Fruit fly (Drosophila melanogaster) whole organism, embryonic: ENCODE measurements around the gene CG15408.

Experiments used
- Bdp1 ChIP-seq: fragments of 200-800 bp; sonication (Bioruptor generic); optimal IDR thresholded peaks from 3 replicates; lab custom pipeline; 2016; ENCODE audit warnings: missing biosample characterization, missing genetic modification characterization
- CG10147 ChIP-seq: fragments of 200-800 bp; sonication (Bioruptor generic); optimal IDR thresholded peaks from 2 replicates; lab custom pipeline; 2019; ENCODE audit warnings: missing biosample characterization, mild to moderate bottlenecking, missing genetic modification characterization, moderate library complexity
- CG11093 ChIP-seq: fragments of 200-800 bp; sonication (Bioruptor generic); IDR thresholded peaks from 3 replicates; pipeline ENCODE4 v1.3.6; 2022; ENCODE audit warnings: missing biosample characterization, missing genetic modification characterization
- CG12104 ChIP-seq: fragments of 200-800 bp; sonication (Bioruptor generic); optimal IDR thresholded peaks from 3 replicates; lab custom pipeline; 2016; ENCODE audit warnings: missing biosample characterization, missing genetic modification characterization
- CG14441 ChIP-seq: fragments of 200-800 bp; sonication (Bioruptor generic); IDR thresholded peaks from 2 replicates; pipeline ENCODE4 v1.3.6; 2022; ENCODE audit warnings: missing biosample characterization, missing genetic modification characterization
- CG15696 ChIP-seq: fragments of 200-800 bp; sonication (Bioruptor generic); optimal IDR thresholded peaks from 2 replicates; lab custom pipeline; 2019; ENCODE audit warnings: missing biosample characterization, mild to moderate bottlenecking, missing genetic modification characterization, moderate library complexity
- CG1603 ChIP-seq: fragments of 200-800 bp; sonication (Bioruptor generic); optimal IDR thresholded peaks from 2 replicates; lab custom pipeline; 2019; ENCODE audit warnings: missing biosample characterization, mild to moderate bottlenecking, missing genetic modification characterization, moderate library complexity
- CG16815 ChIP-seq: fragments of 200-800 bp; sonication (Bioruptor generic); optimal IDR thresholded peaks from 3 replicates; lab custom pipeline; 2017; ENCODE audit warnings: missing biosample characterization, mild to moderate bottlenecking, missing genetic modification characterization
- CG17385 ChIP-seq: fragments of 200-800 bp; sonication (Bioruptor generic); optimal IDR thresholded peaks from 3 replicates; lab custom pipeline; 2018; ENCODE audit warnings: missing biosample characterization, mild to moderate bottlenecking, missing genetic modification characterization
- CG17568 ChIP-seq: fragments of 200-800 bp; sonication (Bioruptor generic); optimal IDR thresholded peaks from 2 replicates; lab custom pipeline; 2018; ENCODE audit warnings: missing biosample characterization, mild to moderate bottlenecking, missing genetic modification characterization, moderate library complexity
- CG18262 ChIP-seq: fragments of 200-800 bp; optimal IDR thresholded peaks from 3 replicates; lab custom pipeline; 2019; ENCODE audit warnings: missing biosample characterization, mild to moderate bottlenecking, missing genetic modification characterization, moderate library complexity
- CG18764 ChIP-seq: fragments of 200-800 bp; sonication (Bioruptor generic); optimal IDR thresholded peaks from 3 replicates; lab custom pipeline; 2016; ENCODE audit warnings: missing biosample characterization, missing genetic modification characterization
- CG2129 ChIP-seq: fragments of 200-800 bp; sonication (Bioruptor generic); IDR thresholded peaks from 2 replicates; pipeline ENCODE4 v1.3.6; 2022; ENCODE audit warnings: missing biosample characterization, missing genetic modification characterization; ENCODE audit not compliant: partially characterized antibody
- CG2889 ChIP-seq: fragments of 200-800 bp; sonication (Bioruptor generic); IDR thresholded peaks from 3 replicates; pipeline ENCODE4 v1.3.6; 2022; ENCODE audit warnings: missing biosample characterization, missing genetic modification characterization
- CG31224 ChIP-seq: fragments of 200-800 bp; sonication (Bioruptor generic); IDR thresholded peaks from 2 replicates; pipeline ENCODE4 v1.3.6; 2022; ENCODE audit warnings: missing biosample characterization, missing genetic modification characterization
- CG31441 ChIP-seq: fragments of 200-800 bp; sonication (Bioruptor generic); IDR thresholded peaks from 2 replicates; pipeline ENCODE4 v1.3.6; 2022; ENCODE audit warnings: missing biosample characterization, missing genetic modification characterization
- CG3838 ChIP-seq: fragments of 200-800 bp; sonication (Bioruptor generic); optimal IDR thresholded peaks from 3 replicates; lab custom pipeline; 2016; ENCODE audit warnings: missing biosample characterization, missing genetic modification characterization
- CG4424 ChIP-seq: fragments of 200-800 bp; sonication (Bioruptor generic); optimal IDR thresholded peaks from 3 replicates; lab custom pipeline; 2016; ENCODE audit warnings: missing biosample characterization, missing genetic modification characterization
- CG7372 ChIP-seq: fragments of 200-800 bp; sonication (Bioruptor generic); IDR thresholded peaks from 2 replicates; pipeline ENCODE4 v1.3.6; 2022; ENCODE audit warnings: missing biosample characterization, missing genetic modification characterization
- CG9797 ChIP-seq: fragments of 200-800 bp; sonication (Bioruptor generic); optimal IDR thresholded peaks from 3 replicates; lab custom pipeline; 2018; ENCODE audit warnings: missing biosample characterization, mild to moderate bottlenecking, missing genetic modification characterization
- CTCF ChIP-seq: fragments of 200-800 bp; sonication (Bioruptor generic); optimal IDR thresholded peaks from 2 replicates; lab custom pipeline; 2017; ENCODE audit warnings: missing biosample characterization, mild to moderate bottlenecking, missing genetic modification characterization, moderate library complexity
- Chrac-16 ChIP-seq: fragments of 200-800 bp; sonication (Bioruptor generic); optimal IDR thresholded peaks from 3 replicates; lab custom pipeline; 2016; ENCODE audit warnings: missing biosample characterization, missing genetic modification characterization
- CrebB ChIP-seq: fragments of 200-800 bp; sonication (Bioruptor generic); optimal IDR thresholded peaks from 3 replicates; lab custom pipeline; 2018; ENCODE audit warnings: missing biosample characterization, mild to moderate bottlenecking, missing genetic modification characterization
- Dll ChIP-seq: fragments of 200-800 bp; sonication (Bioruptor generic); IDR thresholded peaks from 4 replicates; pipeline ENCODE4 v1.3.6; 2022; ENCODE audit warnings: missing biosample characterization, missing genetic modification characterization; ENCODE audit not compliant: partially characterized antibody
- H2.0 ChIP-seq: fragments of 200-800 bp; sonication (Bioruptor generic); IDR thresholded peaks from 2 replicates; pipeline ENCODE4 v1.3.6; 2022; ENCODE audit warnings: missing biosample characterization, missing genetic modification characterization
- Hey ChIP-seq: fragments of 200-800 bp; sonication (Bioruptor generic); optimal IDR thresholded peaks from 3 replicates; lab custom pipeline; 2018; ENCODE audit warnings: missing biosample characterization, mild to moderate bottlenecking, missing genetic modification characterization
- Hr39 ChIP-seq: fragments of >200 bp; optimal IDR thresholded peaks from 2 replicates; lab custom pipeline; 2017
- Med ChIP-seq: fragments of 200-800 bp; sonication (Bioruptor generic); peaks from one replicate; lab custom pipeline; 2016; ENCODE audit warnings: missing biosample characterization, missing genetic modification characterization, mild to moderate bottlenecking, inconsistent platforms, moderate library complexity
- NK7.1 ChIP-seq: fragments of 200-800 bp; sonication (Bioruptor generic); optimal IDR thresholded peaks from 3 replicates; lab custom pipeline; 2016; ENCODE audit warnings: missing biosample characterization, missing genetic modification characterization
- Nf-YB ChIP-seq: fragments of 200-800 bp; sonication (Bioruptor generic); optimal IDR thresholded peaks from 3 replicates; lab custom pipeline; 2019; ENCODE audit warnings: missing biosample characterization, mild to moderate bottlenecking, missing genetic modification characterization, moderate library complexity
- NfI ChIP-seq: fragments of 200-800 bp; sonication (Bioruptor generic); optimal IDR thresholded peaks from 3 replicates; lab custom pipeline; 2018; ENCODE audit warnings: missing biosample characterization, mild to moderate bottlenecking, missing genetic modification characterization, moderate library complexity
- al ChIP-seq: fragments of 200-800 bp; sonication (Bioruptor generic); IDR thresholded peaks from 2 replicates; pipeline ENCODE4 v1.3.6; 2022; ENCODE audit warnings: missing biosample characterization, missing genetic modification characterization
- bsh ChIP-seq, 2 experiments: fragments of 200-800 bp; sonication (Bioruptor generic); optimal IDR thresholded peaks; 2 replicates each; lab custom pipeline; 2017 to 2018; ENCODE audit warnings: mild to moderate bottlenecking in 2 of 2, missing biosample characterization in 2 of 2, missing genetic modification characterization in 2 of 2, moderate library complexity in 1 of 2
- cato ChIP-seq: fragments of 200-800 bp; sonication (Bioruptor generic); optimal IDR thresholded peaks from 2 replicates; lab custom pipeline; 2016; ENCODE audit warnings: missing biosample characterization, missing genetic modification characterization, borderline replicate concordance
- chm ChIP-seq: fragments of 200-800 bp; sonication (Bioruptor generic); IDR thresholded peaks from 2 replicates; pipeline ENCODE4 v1.3.6; 2022; ENCODE audit warnings: missing biosample characterization, missing genetic modification characterization
- ci ChIP-seq: fragments of 200-800 bp; sonication (Bioruptor generic); IDR thresholded peaks from 3 replicates; pipeline ENCODE4 v1.3.6; 2022; ENCODE audit warnings: missing biosample characterization, missing genetic modification characterization
- danr ChIP-seq: fragments of 200-800 bp; sonication (Bioruptor generic); IDR thresholded peaks from 2 replicates; pipeline ENCODE4 v1.3.6; 2022; ENCODE audit warnings: missing biosample characterization, missing genetic modification characterization
- esg ChIP-seq: fragments of 200-800 bp; sonication (Bioruptor generic); conservative IDR thresholded peaks from 2 replicates; pipeline ENCODE4 v1.3.6; 2022; ENCODE audit warnings: missing biosample characterization, missing genetic modification characterization
- jing ChIP-seq: fragments of 200-800 bp; sonication (Bioruptor generic); optimal IDR thresholded peaks from 2 replicates; lab custom pipeline; 2018; ENCODE audit warnings: missing biosample characterization, mild to moderate bottlenecking, missing genetic modification characterization
- ken ChIP-seq: fragments of 200-800 bp; sonication (Bioruptor generic); IDR thresholded peaks from 3 replicates; pipeline ENCODE4 v1.3.6; 2022; ENCODE audit warnings: missing biosample characterization, missing genetic modification characterization
- klu ChIP-seq: fragments of 200-800 bp; sonication (Bioruptor generic); IDR thresholded peaks from 2 replicates; pipeline ENCODE4 v1.3.6; 2022; ENCODE audit warnings: missing biosample characterization, missing genetic modification characterization
- mld ChIP-seq: fragments of 200-800 bp; sonication (Bioruptor generic); IDR thresholded peaks from 3 replicates; pipeline ENCODE4 v1.3.6; 2022; ENCODE audit warnings: missing biosample characterization, missing genetic modification characterization; ENCODE audit not compliant: partially characterized antibody
- pnt ChIP-seq: fragments of 200-800 bp; sonication (Bioruptor generic); optimal IDR thresholded peaks from 3 replicates; lab custom pipeline; 2016; ENCODE audit warnings: missing biosample characterization, missing genetic modification characterization
- pros ChIP-seq: fragments of 200-800 bp; sonication (Bioruptor generic); optimal IDR thresholded peaks from 3 replicates; lab custom pipeline; 2019; ENCODE audit warnings: missing biosample characterization, mild to moderate bottlenecking, missing genetic modification characterization, moderate library complexity
- pum ChIP-seq: fragments of 200-800 bp; sonication (Bioruptor generic); optimal IDR thresholded peaks from 2 replicates; lab custom pipeline; 2016; ENCODE audit warnings: missing biosample characterization, missing genetic modification characterization
- repo ChIP-seq: fragments of 200-800 bp; sonication (Bioruptor generic); optimal IDR thresholded peaks from 2 replicates; lab custom pipeline; 2016; ENCODE audit warnings: missing biosample characterization, missing genetic modification characterization
- row ChIP-seq: fragments of 200-800 bp; sonication (Bioruptor generic); IDR thresholded peaks from 3 replicates; pipeline ENCODE4 v1.3.6; 2022; ENCODE audit warnings: missing biosample characterization, missing genetic modification characterization
- sens ChIP-seq: fragments of 200-800 bp; sonication (Bioruptor generic); peaks from one replicate; lab custom pipeline; 2016; ENCODE audit warnings: missing biosample characterization, missing genetic modification characterization
- sqz ChIP-seq: fragments of 200-800 bp; sonication (Bioruptor generic); optimal IDR thresholded peaks from 3 replicates; lab custom pipeline; 2018; ENCODE audit warnings: missing biosample characterization, mild to moderate bottlenecking, missing genetic modification characterization
- sug ChIP-seq: fragments of 200-800 bp; optimal IDR thresholded peaks from 2 replicates; lab custom pipeline; 2019; ENCODE audit warnings: missing biosample characterization, mild to moderate bottlenecking, missing genetic modification characterization, moderate library complexity
- tup ChIP-seq: fragments of 200-800 bp; sonication (Bioruptor generic); optimal IDR thresholded peaks from 2 replicates; lab custom pipeline; 2016; ENCODE audit warnings: missing biosample characterization, mild to moderate bottlenecking, missing genetic modification characterization, moderate library complexity

CG15408 gene

DNA sequence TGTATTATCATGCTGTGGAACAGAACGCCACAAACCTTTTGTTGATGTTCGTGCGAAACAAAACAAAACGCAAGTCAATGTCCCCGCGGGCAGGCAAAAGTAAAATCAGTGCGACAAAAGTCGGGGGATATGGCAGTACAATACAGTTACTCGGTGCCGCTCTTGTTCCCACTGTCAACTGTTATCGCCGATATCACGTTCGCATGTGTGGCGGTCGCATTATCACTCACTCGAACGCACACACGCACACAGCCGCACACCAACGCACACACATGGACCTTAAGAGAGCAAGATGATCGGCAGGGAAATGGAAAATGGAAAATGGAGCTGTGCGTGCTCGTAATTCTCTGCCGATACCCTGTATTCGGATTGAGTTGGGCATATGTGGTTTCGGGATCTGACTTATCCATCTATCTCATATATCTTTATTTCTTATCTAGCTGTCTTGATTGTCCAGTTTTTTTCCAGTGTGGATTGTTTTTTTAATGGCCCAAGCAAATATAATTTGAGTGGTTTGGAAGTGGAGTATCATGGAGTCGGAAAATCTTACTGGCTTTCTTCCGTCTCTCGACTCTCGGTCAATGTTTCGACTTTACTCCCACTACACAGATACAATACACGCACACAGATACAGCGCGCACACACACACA, 6.1 kb downstream of the CG15408 start (continued):
- peak; percentile 45 for TF ChIP-seq CG3838
- peak; percentile 91 for TF ChIP-seq CG18262 (tag; lab: Kevin White, UChicago)
- no peak for TF ChIP-seq Hr39 (lab: Kevin White, UChicago)
- TF ChIP-seq CG17385 (GFP tag; lab: Kevin White, UChicago): peak; percentile 66
- TF ChIP-seq CG18764 (GFP tag; lab: Kevin White, UChicago): peak; percentile 85
- TF ChIP-seq pros (GFP tag; lab: Kevin White, UChicago): no peak
- TF ChIP-seq CG31224 (GFP tag; lab: Robert Waterston, UW): no peak
- 0 out of 2 replicates have a peak, but pooled peaks have one; percentile 51 for TF ChIP-seq CG14441 (GFP tag; lab: Robert Waterston, UW)
- TF ChIP-seq NK7.1: peak; percentile 35
- TF ChIP-seq sqz (GFP tag; lab: Kevin White, UChicago): no peak
- TF ChIP-seq CG11093 (GFP tag; lab: Robert Waterston, UW): peak; percentile 83
- TF ChIP-seq Med: peak; percentile 95
- TF ChIP-seq pnt (GFP tag; lab: Kevin White, UChicago): peak; percentile 89
- peak; percentile 62 for TF ChIP-seq repo (GFP tag; lab: Kevin White, UChicago)
- no peak for TF ChIP-seq CTCF (GFP tag; lab: Kevin White, UChicago)
- peak; percentile 94 for TF ChIP-seq chm (GFP tag; lab: Robert Waterston, UW)
- peak; percentile 93 for TF ChIP-seq CG1603 (tag; lab: Kevin White, UChicago)
- peak; percentile 84 for TF ChIP-seq CG31441 (GFP tag; lab: Robert Waterston, UW)
- TF ChIP-seq CG4424 (GFP tag; lab: Kevin White, UChicago): peak; percentile 91
- peak; percentile 94 for TF ChIP-seq ci (GFP tag; lab: Robert Waterston, UW)
- peak; percentile 56 for TF ChIP-seq Nf-YB (GFP tag; lab: Kevin White, UChicago)
- peak; percentile 94 for TF ChIP-seq ken (GFP tag; lab: Robert Waterston, UW)
- TF ChIP-seq Hey: no peak
- TF ChIP-seq klu: no peak
- TF ChIP-seq cato (GFP tag; lab: Kevin White, UChicago): peak; percentile 81
- peak; percentile 30; the same call in 1 of the 2 replicates for TF ChIP-seq esg
- TF ChIP-seq sug (tag; lab: Kevin White, UChicago): no peak
- TF ChIP-seq CG17568 (GFP tag; lab: Kevin White, UChicago): no peak
- no peak for TF ChIP-seq CG9797
- peak; percentile 98 for TF ChIP-seq sens (GFP tag; lab: Kevin White, UChicago)
- TF ChIP-seq Bdp1 (GFP tag; lab: Kevin White, UChicago): peak; percentile 70
- TF ChIP-seq H2.0: peak; percentile 65
- peak; percentile 68 to 96 for TF ChIP-seq bsh (GFP tag; optimal IDR thresholded peaks at IDR 0.05; lab: Kevin White, UChicago)
- TF ChIP-seq CrebB (tag; lab: Kevin White, UChicago): no peak
- TF ChIP-seq danr (GFP tag; lab: Robert Waterston, UW): peak; percentile 65
- no peak for TF ChIP-seq mld (GFP tag; lab: Robert Waterston, UW)
- peak; percentile 86 for TF ChIP-seq row
- TF ChIP-seq Chrac-16 (GFP tag; lab: Kevin White, UChicago): peak; percentile 86
- no peak for TF ChIP-seq CG2129 (GFP tag; lab: Robert Waterston, UW)
- TF ChIP-seq tup (GFP tag; lab: Kevin White, UChicago): peak; percentile 58
- no peak for TF ChIP-seq al
- TF ChIP-seq pum (GFP tag; lab: Kevin White, UChicago): peak; percentile 88
- peak; percentile 26 for TF ChIP-seq CG12104 (GFP tag; lab: Kevin White, UChicago)
- TF ChIP-seq CG10147 (GFP tag; lab: Kevin White, UChicago): no peak
- TF ChIP-seq jing: peak; percentile 29
- TF ChIP-seq CG15696 (tag; lab: Kevin White, UChicago): peak; percentile 33
- no peak for TF ChIP-seq Dll (GFP tag; lab: Robert Waterston, UW)
- TF ChIP-seq NfI (GFP tag; lab: Kevin White, UChicago): peak; percentile 43
- TF ChIP-seq CG16815: peak; percentile 68
- peak; percentile 33; the same call in 1 of the 3 replicates for TF ChIP-seq CG2889 (GFP tag; lab: Robert Waterston, UW)
- 0 out of 2 replicates have a peak, but pooled peaks have one; percentile 14 for TF ChIP-seq CG7372 (GFP tag; lab: Robert Waterston, UW)
